Fruit fly (Drosophila melanogaster): ENCODE data around the gene daed.
A peak's percentile ranks its signal among the peaks of the same experiment; 100 is the strongest.

DNA sequence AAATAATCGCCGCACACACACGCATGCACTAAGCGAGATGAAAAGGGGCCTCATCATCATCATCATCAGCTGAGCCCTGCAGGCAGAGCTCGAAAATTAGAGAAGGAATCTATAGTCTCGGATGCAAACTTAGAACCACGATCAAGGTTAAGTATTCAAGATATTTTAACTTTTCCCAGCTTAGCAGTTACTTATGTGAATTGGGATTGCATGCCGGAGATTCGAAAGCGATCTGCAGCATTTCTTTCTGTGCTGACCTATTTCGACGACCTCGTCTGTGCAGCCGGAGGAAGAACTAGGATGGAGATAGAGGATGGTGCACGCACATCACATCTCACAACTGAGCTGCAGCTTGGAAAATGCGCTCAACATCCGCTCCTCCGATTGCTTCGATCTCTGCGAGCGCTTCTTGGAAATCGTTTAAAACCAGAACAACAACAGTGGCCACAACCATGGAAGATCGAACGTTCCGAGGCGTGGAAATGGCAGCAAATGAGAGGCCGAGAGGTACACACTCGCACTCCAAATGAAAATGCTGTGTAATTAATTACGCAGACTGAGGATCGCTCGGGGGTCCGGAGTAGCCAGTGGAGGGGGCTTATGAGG, 33.3 kb downstream of the daed start:
- peak; percentile 73 for TF ChIP-seq Side (GFP tag; optimal IDR thresholded peaks at IDR 0.05)
- TF ChIP-seq insv (GFP tag; optimal IDR thresholded peaks at IDR 0.05), result no peak
- TF ChIP-seq lov (optimal IDR thresholded peaks at IDR 0.05), result no peak
- TF ChIP-seq lov (GFP tag; IDR thresholded peaks at IDR 0.05), result peak; percentile 73; the same call in 1 of the 3 replicates
- peak; percentile 17; the same call in 1 of the 3 replicates for TF ChIP-seq tgo (GFP tag; IDR thresholded peaks at IDR 0.05)
- peak; percentile 51 for TF ChIP-seq HLHmδ (GFP tag; optimal IDR thresholded peaks at IDR 0.05)
- TF ChIP-seq CG10565 (GFP tag; optimal IDR thresholded peaks at IDR 0.05), result peak; percentile 8
